Worm (Caenorhabditis elegans) whole organism, L4 larva: ENCODE data around the gene hst-3.2.

Source experiments
- arid-1 ChIP-seq: fragments of 200-800 bp; sonication (Bioruptor generic); conservative IDR thresholded peaks from 2 replicates; pipeline ENCODE4 v1.3.6; 2022; ENCODE audit warnings: missing genetic modification reagents, missing genetic modification characterization, missing compliant biosample characterization
- cey-2 ChIP-seq: sonication (generic microtip); optimal IDR thresholded peaks from 3 replicates; lab custom pipeline; 2017; ENCODE audit warnings: missing genetic modification characterization, mild to moderate bottlenecking, missing compliant biosample characterization, antibody characterized with exemption, borderline replicate concordance; ENCODE audit not compliant: insufficient read depth
- lin-13 ChIP-seq: fragments of 150-350 bp; optimal IDR thresholded peaks from 2 replicates; lab custom pipeline; 2014; ENCODE audit warnings: missing biosample characterization, missing genetic modification reagents, missing genetic modification characterization

- TF ChIP-seq cey-2 (tag; lab: Kevin White, UChicago) (no peak), arid-1 (no peak), lin-13 (GFP tag; lab: Kevin White, UChicago) (no peak)
Measured at ce11 chrX:2890041-2890650, 33.6 kb downstream of the hst-3.2 start.
